Worm (Caenorhabditis elegans): ENCODE results near the gene F40A3.4.

The F40A3.4 gene

DNA sequence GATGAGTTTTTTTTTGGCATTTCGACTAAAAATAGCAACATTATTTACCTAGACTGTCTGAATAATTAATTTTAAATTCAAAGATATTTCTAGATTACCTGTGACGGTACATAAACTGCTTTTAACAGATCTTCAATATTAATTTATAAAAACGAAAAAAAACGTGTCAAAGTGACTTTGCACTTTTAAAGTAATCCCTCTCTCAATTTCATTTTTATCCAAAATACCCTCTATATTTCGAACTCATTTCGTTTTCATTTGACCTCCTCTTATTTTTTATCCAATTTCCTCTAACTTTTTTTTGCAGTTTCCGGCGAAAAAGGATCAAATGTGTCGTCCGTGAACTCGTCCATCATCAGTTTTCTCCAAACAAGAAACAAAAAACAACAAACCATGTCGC is at the start of gene F40A3.4:
Gene F40A3.4, plus strand, starts transcription at position 301 of the 400 bp plus-strand sequence.
- TF ChIP-seq tbx-37 (GFP tag; conservative IDR thresholded peaks at IDR 0.05) (no peak), scrt-1 (GFP tag; IDR thresholded peaks at IDR 0.05) (no peak), ceh-36 (tag; optimal IDR thresholded peaks at IDR 0.05) (no peak), B0310.2 (tag; optimal IDR thresholded peaks at IDR 0.05) (no peak), aly-1 (tag; optimal IDR thresholded peaks at IDR 0.05) (no peak), ceh-13 (GFP tag; optimal IDR thresholded peaks at IDR 0.05) (no peak), flt-1 (GFP tag; IDR thresholded peaks at IDR 0.05) (no peak), pes-1 (GFP tag; IDR thresholded peaks at IDR 0.05) (no peak), ets-7 (tag; optimal IDR thresholded peaks at IDR 0.05) (no peak), tra-4 (tag; optimal IDR thresholded peaks at IDR 0.05) (no peak)

DNA sequence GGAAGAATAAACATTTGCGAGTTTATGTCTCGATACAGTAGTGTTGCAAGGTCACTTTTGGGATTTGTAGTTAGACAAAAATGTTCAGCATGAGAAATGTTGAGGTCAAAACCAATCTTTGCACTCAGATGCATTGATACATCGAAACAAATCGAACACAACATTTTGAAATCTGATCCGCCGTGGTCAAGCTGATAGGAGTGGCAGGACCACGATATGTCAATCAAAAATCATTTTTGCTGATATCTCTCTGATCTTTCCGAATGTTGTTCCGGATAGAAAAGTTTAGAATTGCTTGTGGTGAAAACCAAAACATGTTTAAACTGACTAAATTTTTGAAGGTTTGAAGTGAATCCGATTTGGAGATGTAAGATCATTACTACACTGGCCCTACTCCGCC is 49.7 kb upstream of the F40A3.4 start:
- no peak for TF ChIP-seq sea-1 (GFP tag; conservative IDR thresholded peaks at IDR 0.05)
- TF ChIP-seq aly-1 (tag; optimal IDR thresholded peaks at IDR 0.05): no peak
- TF ChIP-seq ama-1 (optimal IDR thresholded peaks at IDR 0.05): no peak
- TF ChIP-seq scrt-1 (GFP tag; IDR thresholded peaks at IDR 0.05): no peak
- no peak for TF ChIP-seq tbx-11 (GFP tag; IDR thresholded peaks at IDR 0.05)
- no peak for TF ChIP-seq hmbx-1 (tag; optimal IDR thresholded peaks at IDR 0.05)
- TF ChIP-seq hmg-4 (GFP tag; optimal IDR thresholded peaks at IDR 0.05): no peak
- TF ChIP-seq flt-1 (GFP tag; IDR thresholded peaks at IDR 0.05): no peak
- no peak for TF ChIP-seq ceh-36 (tag; optimal IDR thresholded peaks at IDR 0.05)
- TF ChIP-seq tra-4 (tag; optimal IDR thresholded peaks at IDR 0.05): no peak
- TF ChIP-seq F13C5.2 (tag; optimal IDR thresholded peaks at IDR 0.05): no peak
- TF ChIP-seq tbx-37 (GFP tag; conservative IDR thresholded peaks at IDR 0.05): no peak
- no peak for TF ChIP-seq ceh-13 (GFP tag; optimal IDR thresholded peaks at IDR 0.05)
- TF ChIP-seq hnd-1 (tag; optimal IDR thresholded peaks at IDR 0.05): no peak
- TF ChIP-seq pes-1 (GFP tag; IDR thresholded peaks at IDR 0.05): no peak
- no peak for TF ChIP-seq ets-7 (tag; optimal IDR thresholded peaks at IDR 0.05)
- TF ChIP-seq B0310.2 (tag; optimal IDR thresholded peaks at IDR 0.05): no peak

DNA sequence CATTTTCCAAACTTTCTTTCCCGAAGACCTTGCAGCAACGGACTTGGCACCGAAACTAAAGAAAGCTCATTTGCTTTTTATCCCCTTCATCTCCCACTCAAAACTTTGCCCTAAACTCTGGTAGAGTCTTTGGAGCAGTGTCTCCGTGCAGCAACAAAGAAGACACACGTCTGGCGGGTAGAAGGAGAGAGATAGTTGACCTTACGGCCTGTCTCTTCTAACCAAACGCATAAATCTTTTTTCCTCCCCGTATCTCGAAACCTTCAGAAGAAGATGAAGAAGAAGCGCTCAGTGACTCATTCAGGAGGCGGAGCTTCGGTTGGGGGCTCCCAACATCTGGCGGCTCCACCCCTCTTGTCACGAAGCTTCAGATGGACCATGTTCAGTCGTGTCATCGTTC is 49.2 kb upstream of the F40A3.4 start:
- no peak for TF ChIP-seq sea-1 (GFP tag; conservative IDR thresholded peaks at IDR 0.05)
- no peak for TF ChIP-seq pes-1 (GFP tag; IDR thresholded peaks at IDR 0.05)
- no peak for TF ChIP-seq hnd-1 (tag; optimal IDR thresholded peaks at IDR 0.05)
- TF ChIP-seq tbx-37 (GFP tag; conservative IDR thresholded peaks at IDR 0.05): no peak
- no peak for TF ChIP-seq B0310.2 (tag; optimal IDR thresholded peaks at IDR 0.05)
- TF ChIP-seq scrt-1 (GFP tag; IDR thresholded peaks at IDR 0.05): no peak
- TF ChIP-seq ceh-13 (GFP tag; optimal IDR thresholded peaks at IDR 0.05): no peak
- TF ChIP-seq F13C5.2 (tag; optimal IDR thresholded peaks at IDR 0.05): no peak
- TF ChIP-seq ama-1 (optimal IDR thresholded peaks at IDR 0.05): no peak
- no peak for TF ChIP-seq tbx-11 (GFP tag; IDR thresholded peaks at IDR 0.05)
- TF ChIP-seq flt-1 (GFP tag; IDR thresholded peaks at IDR 0.05): no peak
- no peak for TF ChIP-seq ceh-36 (tag; optimal IDR thresholded peaks at IDR 0.05)
- no peak for TF ChIP-seq hmg-4 (GFP tag; optimal IDR thresholded peaks at IDR 0.05)
- TF ChIP-seq hmbx-1 (tag; optimal IDR thresholded peaks at IDR 0.05): no peak
- no peak for TF ChIP-seq tra-4 (tag; optimal IDR thresholded peaks at IDR 0.05)
- no peak for TF ChIP-seq aly-1 (tag; optimal IDR thresholded peaks at IDR 0.05)

DNA sequence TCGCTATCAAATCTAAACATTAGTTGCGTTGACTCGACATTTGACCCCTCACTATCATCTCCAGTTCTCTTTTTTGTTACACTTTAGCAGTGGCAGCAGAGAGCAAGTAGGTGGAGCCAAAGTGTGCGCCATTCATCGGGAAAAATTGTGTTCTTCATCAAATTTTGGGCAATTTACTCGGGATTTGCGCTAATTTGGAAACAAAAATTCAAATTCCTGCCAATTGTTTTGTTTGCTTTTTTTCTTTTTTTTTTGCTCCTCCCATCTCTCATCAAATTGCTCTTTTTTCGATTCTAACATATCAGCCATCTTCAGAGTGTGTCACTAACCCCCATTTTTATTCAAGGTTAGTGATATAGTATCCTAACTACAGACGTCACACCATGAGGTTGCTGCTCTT is 48.6 kb upstream of the F40A3.4 start, which contains the start of gene mig-6:
Gene mig-6, plus strand, starts transcription at position 301 of the 400 bp plus-strand sequence.
- TF ChIP-seq hmbx-1 (tag; optimal IDR thresholded peaks at IDR 0.05) (no peak), aly-1 (tag; optimal IDR thresholded peaks at IDR 0.05) (no peak), pes-1 (GFP tag; IDR thresholded peaks at IDR 0.05) (no peak), tra-4 (tag; optimal IDR thresholded peaks at IDR 0.05) (no peak), scrt-1 (GFP tag; IDR thresholded peaks at IDR 0.05) (no peak), ceh-13 (GFP tag; optimal IDR thresholded peaks at IDR 0.05) (no peak), tbx-37 (GFP tag; conservative IDR thresholded peaks at IDR 0.05) (no peak), flt-1 (GFP tag; IDR thresholded peaks at IDR 0.05) (no peak), hnd-1 (tag; optimal IDR thresholded peaks at IDR 0.05) (no peak), ets-7 (tag; optimal IDR thresholded peaks at IDR 0.05) (no peak), sea-1 (GFP tag; conservative IDR thresholded peaks at IDR 0.05) (no peak), B0310.2 (tag; optimal IDR thresholded peaks at IDR 0.05) (no peak), tbx-11 (GFP tag; IDR thresholded peaks at IDR 0.05) (no peak), F13C5.2 (tag; optimal IDR thresholded peaks at IDR 0.05) (no peak), ama-1 (optimal IDR thresholded peaks at IDR 0.05) (no peak), ceh-36 (tag; optimal IDR thresholded peaks at IDR 0.05) (no peak), hmg-4 (GFP tag; optimal IDR thresholded peaks at IDR 0.05) (no peak)

DNA sequence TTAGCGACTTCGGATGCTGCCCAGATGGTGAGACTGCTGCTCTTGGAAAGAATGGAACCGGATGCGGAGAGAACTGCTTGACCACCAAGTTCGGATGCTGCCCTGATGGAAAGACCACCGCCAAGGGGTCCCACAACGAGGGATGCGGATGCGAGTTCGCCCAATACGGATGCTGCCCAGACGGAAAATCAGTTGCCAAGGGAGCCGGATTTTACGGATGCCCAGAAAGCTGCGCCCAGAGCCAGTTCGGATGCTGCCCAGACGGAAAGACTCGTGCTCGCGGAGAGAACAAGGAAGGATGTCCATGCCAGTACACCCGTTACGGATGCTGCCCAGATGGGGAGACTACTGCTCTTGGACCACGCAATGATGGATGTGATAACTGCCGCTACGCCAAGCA is 44.6 kb upstream of the F40A3.4 start:
- no peak for TF ChIP-seq hnd-1 (tag; optimal IDR thresholded peaks at IDR 0.05)
- no peak for TF ChIP-seq tra-4 (tag; optimal IDR thresholded peaks at IDR 0.05)
- TF ChIP-seq hmg-4 (GFP tag; optimal IDR thresholded peaks at IDR 0.05): no peak
- no peak for TF ChIP-seq ets-7 (tag; optimal IDR thresholded peaks at IDR 0.05)
- no peak for TF ChIP-seq ceh-36 (tag; optimal IDR thresholded peaks at IDR 0.05)
- TF ChIP-seq F13C5.2 (tag; optimal IDR thresholded peaks at IDR 0.05): no peak
- TF ChIP-seq ama-1 (optimal IDR thresholded peaks at IDR 0.05): no peak
- TF ChIP-seq hmbx-1 (tag; optimal IDR thresholded peaks at IDR 0.05): no peak
- TF ChIP-seq ceh-13 (GFP tag; optimal IDR thresholded peaks at IDR 0.05): no peak
- no peak for TF ChIP-seq tbx-11 (GFP tag; IDR thresholded peaks at IDR 0.05)
- no peak for TF ChIP-seq tbx-37 (GFP tag; conservative IDR thresholded peaks at IDR 0.05)
- no peak for TF ChIP-seq aly-1 (tag; optimal IDR thresholded peaks at IDR 0.05)

DNA sequence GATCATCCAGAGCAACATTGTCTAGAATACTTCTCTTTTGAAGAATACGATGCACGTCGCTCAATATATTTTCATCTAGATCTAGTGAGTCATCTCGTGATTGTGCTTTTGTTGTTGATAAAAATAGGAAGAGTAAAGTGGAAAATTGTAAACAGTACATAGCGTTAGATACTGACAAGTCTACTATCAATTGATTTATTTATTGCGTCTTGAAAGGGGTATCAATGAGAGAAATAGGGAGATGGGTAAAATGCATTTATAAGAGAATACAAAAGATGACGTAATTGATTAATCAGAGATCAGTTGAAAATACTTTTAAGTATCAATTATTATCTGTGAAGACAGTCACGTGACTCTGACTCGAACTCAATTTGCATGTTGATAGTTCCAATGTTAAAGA is 38.6 kb upstream of the F40A3.4 start, which contains the start of gene txt-5:
Gene txt-5, minus strand, starts transcription at position 224 of the 400 bp plus-strand sequence.
- TF ChIP-seq tbx-37 (GFP tag; conservative IDR thresholded peaks at IDR 0.05) (no peak), ets-7 (tag; optimal IDR thresholded peaks at IDR 0.05) (no peak), tbx-11 (GFP tag; IDR thresholded peaks at IDR 0.05) (no peak)

DNA sequence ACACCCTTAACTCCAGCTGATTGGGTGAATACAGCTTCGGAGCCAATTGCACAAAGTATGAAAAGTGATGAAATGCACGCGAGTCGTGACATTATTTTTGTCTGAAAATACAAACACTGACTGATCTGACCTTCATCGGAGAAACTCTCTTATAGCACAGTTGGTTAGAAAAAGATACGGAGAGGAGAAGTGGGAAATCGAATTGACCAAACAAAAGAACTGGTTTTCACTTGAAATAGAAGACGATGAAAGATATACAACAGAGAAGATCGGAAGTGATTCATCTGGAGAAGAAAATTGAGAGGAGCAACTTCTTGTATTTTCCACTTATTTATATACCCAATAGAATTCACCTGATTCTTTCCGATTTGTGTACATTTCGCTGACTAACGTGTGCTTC is 37.7 kb upstream of the F40A3.4 start, which contains the start of gene ttr-33:
Gene ttr-33, minus strand, starts transcription at position 101 of the 400 bp plus-strand sequence.
- TF ChIP-seq pes-1 (GFP tag; IDR thresholded peaks at IDR 0.05): no peak

DNA sequence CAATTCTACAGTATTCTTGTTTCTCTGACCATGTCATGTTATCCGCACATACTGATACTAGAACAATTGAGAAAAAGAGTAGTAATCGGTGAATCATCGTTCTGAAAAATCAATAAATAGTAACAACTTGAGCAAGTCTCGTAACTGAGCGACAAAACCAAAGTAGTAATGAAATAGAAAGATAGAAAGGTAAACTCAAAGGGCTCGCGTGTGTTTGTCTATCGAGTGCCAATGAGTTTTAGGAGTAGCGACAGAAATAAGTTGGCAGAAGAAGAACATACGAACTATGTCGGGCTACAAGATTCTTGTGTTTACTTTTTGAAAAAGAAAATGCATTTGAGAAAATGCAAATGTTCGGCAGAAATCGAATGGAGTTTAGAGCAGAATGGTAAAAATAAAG is 36.1 kb upstream of the F40A3.4 start, which contains the start of gene C37C3.12:
Gene C37C3.12, minus strand, starts transcription at position 101 of the 400 bp plus-strand sequence.
- TF ChIP-seq ama-1 (optimal IDR thresholded peaks at IDR 0.05) (no peak), ceh-13 (GFP tag; optimal IDR thresholded peaks at IDR 0.05) (no peak), ceh-36 (tag; optimal IDR thresholded peaks at IDR 0.05) (no peak), sea-1 (GFP tag; conservative IDR thresholded peaks at IDR 0.05) (no peak), F13C5.2 (tag; optimal IDR thresholded peaks at IDR 0.05) (no peak)
